Worm (Caenorhabditis elegans) whole organism, midembryonic: Measurements from ENCODE around the gene T19C4.5.

ENCODE experiments used
- T22C8.4 ChIP-seq: fragments of 200-800 bp; sonication (Bioruptor generic); IDR thresholded peaks from 2 replicates; pipeline ENCODE4 v1.3.6; 2022; ENCODE audit warnings: missing genetic modification characterization, missing compliant biosample characterization
- flt-1 ChIP-seq: fragments of 200-800 bp; sonication (Bioruptor generic); IDR thresholded peaks from 2 replicates; pipeline ENCODE4 v1.3.6; 2022; ENCODE audit warnings: missing genetic modification characterization, missing compliant biosample characterization
- klf-2 ChIP-seq: fragments of 200-800 bp; sonication (Bioruptor generic); conservative IDR thresholded peaks from 2 replicates; pipeline ENCODE4 v1.3.6; 2022; ENCODE audit warnings: missing genetic modification reagents, missing genetic modification characterization, missing compliant biosample characterization
- med-1 ChIP-seq: sonication (generic microtip); optimal IDR thresholded peaks from 2 replicates; lab custom pipeline; 2017; ENCODE audit warnings: missing genetic modification characterization, mild to moderate bottlenecking, missing compliant biosample characterization, antibody characterized with exemption, missing genetic modification reagents; ENCODE audit not compliant: insufficient read depth
- ztf-23 ChIP-seq: fragments of 200-800 bp; sonication (Bioruptor generic); IDR thresholded peaks from 2 replicates; pipeline ENCODE4 v1.3.6; 2022; ENCODE audit warnings: missing genetic modification reagents, missing genetic modification characterization, missing compliant biosample characterization

ce11 chrV:11123817-11124337, 48.1 kb upstream of the T19C4.5 start, which contains the start of the genes atp-5 and lmtr-3:
- TF ChIP-seq med-1 (GFP tag; lab: Kevin White, UChicago) (no peak), flt-1 (GFP tag; lab: Robert Waterston, UW) (peak; percentile 60), T22C8.4 (GFP tag; lab: Robert Waterston, UW) (peak; percentile 57; the same call in 1 of the 2 replicates), ztf-23 (GFP tag; lab: Robert Waterston, UW) (peak; percentile 76), klf-2 (no peak)
